Worm (Caenorhabditis elegans): ENCODE data around the gene rgl-1.

rgl-1 gene

DNA sequence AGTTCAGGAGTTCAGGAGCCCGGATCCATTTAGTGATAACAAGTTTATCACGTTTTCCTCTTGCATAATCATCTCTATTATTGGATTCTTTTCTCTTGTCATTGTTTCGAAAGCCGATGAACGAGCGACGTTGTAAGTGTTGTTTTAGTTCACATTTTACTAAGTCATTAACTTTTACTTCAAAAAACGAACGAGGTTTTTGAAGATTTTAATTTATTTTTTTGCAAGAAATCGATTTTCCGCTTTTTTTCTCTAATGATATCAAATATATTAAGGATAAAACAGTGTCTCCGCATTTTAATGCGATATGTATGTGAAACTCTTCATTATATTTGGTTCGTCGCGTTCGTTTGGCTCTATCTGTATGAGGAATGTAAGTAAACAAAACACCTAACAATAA lies 15.4 kb downstream of the rgl-1 start, which contains the start of gene F28B4.1:
Gene F28B4.1, plus strand, starts transcription at position 301 of the 400 bp plus-strand sequence.
- no peak for TF ChIP-seq tab-1 (GFP tag; IDR thresholded peaks at IDR 0.05)
- no peak for TF ChIP-seq cog-1 (tag; optimal IDR thresholded peaks at IDR 0.05)
- no peak for TF ChIP-seq flt-1 (GFP tag; IDR thresholded peaks at IDR 0.05)
- no peak for TF ChIP-seq ztf-29 (GFP tag; IDR thresholded peaks at IDR 0.05)
- no peak for TF ChIP-seq T22C8.4 (GFP tag; IDR thresholded peaks at IDR 0.05)
- TF ChIP-seq klf-2 (GFP tag; conservative IDR thresholded peaks at IDR 0.05) = no peak
- TF ChIP-seq ref-1 (GFP tag; conservative IDR thresholded peaks at IDR 0.05) = no peak
- no peak for TF ChIP-seq ztf-23 (GFP tag; IDR thresholded peaks at IDR 0.05)
- no peak for TF ChIP-seq med-1 (GFP tag; optimal IDR thresholded peaks at IDR 0.05; ENCODE audit: insufficient read depth)

ce11 chrX:3202350-3202749 lies 17.8 kb downstream of the rgl-1 start:
- TF ChIP-seq ztf-23 (GFP tag; IDR thresholded peaks at IDR 0.05) = no peak
- TF ChIP-seq flt-1 (GFP tag; IDR thresholded peaks at IDR 0.05) = no peak

ce11 chrX:3199249-3199648 lies 20.9 kb downstream of the rgl-1 start, which contains the start of gene fax-1:
Gene fax-1, minus strand, starts transcription at chrX:3199349.
- no peak for TF ChIP-seq ref-1 (GFP tag; conservative IDR thresholded peaks at IDR 0.05)
- TF ChIP-seq flt-1 (GFP tag; IDR thresholded peaks at IDR 0.05) = no peak
- TF ChIP-seq cog-1 (tag; optimal IDR thresholded peaks at IDR 0.05) = no peak
- TF ChIP-seq T22C8.4 (GFP tag; IDR thresholded peaks at IDR 0.05) = no peak
- TF ChIP-seq ztf-23 (GFP tag; IDR thresholded peaks at IDR 0.05) = no peak

ce11 chrX:3197319-3197718 lies 22.8 kb downstream of the rgl-1 start:
- no peak for TF ChIP-seq ztf-23 (GFP tag; IDR thresholded peaks at IDR 0.05)
- TF ChIP-seq klf-2 (GFP tag; conservative IDR thresholded peaks at IDR 0.05) = no peak

DNA sequence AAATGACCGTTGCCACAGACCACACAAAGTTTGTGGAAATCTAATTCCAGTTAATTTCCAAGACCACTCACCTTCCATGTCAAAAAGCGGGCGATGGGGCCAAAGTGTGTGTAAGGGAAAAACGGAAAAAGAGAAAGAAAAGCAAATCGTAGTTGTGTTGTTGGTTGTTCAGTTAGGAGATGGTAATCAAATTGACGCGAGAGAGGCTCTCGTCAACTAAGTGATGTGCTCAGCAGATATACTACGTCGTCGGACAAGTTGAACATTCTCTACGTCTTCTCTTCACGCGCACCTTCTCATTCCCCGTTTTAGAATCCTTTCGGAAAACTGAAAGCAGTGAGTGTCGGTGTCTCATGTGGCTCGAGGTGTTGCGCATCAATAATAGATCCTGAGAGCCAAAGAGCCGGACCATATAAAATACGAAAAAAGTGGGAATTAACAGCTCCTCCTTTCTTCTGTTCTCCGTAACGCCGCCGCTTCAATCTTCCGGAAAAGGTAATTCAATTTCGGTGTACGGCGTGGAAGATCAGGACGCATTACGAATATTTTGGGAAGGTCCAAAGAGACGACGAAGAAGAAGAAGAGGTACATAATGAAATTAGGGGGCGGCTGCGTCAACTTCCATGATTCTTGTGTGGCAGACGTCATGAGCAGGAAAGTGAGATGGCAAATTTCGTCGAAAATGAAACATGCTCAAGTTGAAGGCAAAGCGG lies 28.7 kb downstream of the rgl-1 start:
- TF ChIP-seq ztf-23 (GFP tag; IDR thresholded peaks at IDR 0.05) (no peak), med-1 (GFP tag; optimal IDR thresholded peaks at IDR 0.05; ENCODE audit: insufficient read depth) (no peak), klf-2 (GFP tag; conservative IDR thresholded peaks at IDR 0.05) (no peak), ztf-29 (GFP tag; IDR thresholded peaks at IDR 0.05) (no peak), ref-1 (GFP tag; conservative IDR thresholded peaks at IDR 0.05) (no peak), cog-1 (tag; optimal IDR thresholded peaks at IDR 0.05) (no peak), tab-1 (GFP tag; IDR thresholded peaks at IDR 0.05) (no peak), flt-1 (GFP tag; IDR thresholded peaks at IDR 0.05) (no peak), T22C8.4 (GFP tag; IDR thresholded peaks at IDR 0.05) (no peak)

- TF ChIP-seq T22C8.4 (GFP tag; IDR thresholded peaks at IDR 0.05) (no peak), flt-1 (GFP tag; IDR thresholded peaks at IDR 0.05) (no peak), med-1 (GFP tag; optimal IDR thresholded peaks at IDR 0.05; ENCODE audit: insufficient read depth) (no peak), tab-1 (GFP tag; IDR thresholded peaks at IDR 0.05) (no peak), ref-1 (GFP tag; conservative IDR thresholded peaks at IDR 0.05) (no peak), cog-1 (tag; optimal IDR thresholded peaks at IDR 0.05) (no peak), klf-2 (GFP tag; conservative IDR thresholded peaks at IDR 0.05) (no peak)
Observed at ce11 chrX:3190193-3190592, 30.0 kb downstream of the rgl-1 start.

DNA sequence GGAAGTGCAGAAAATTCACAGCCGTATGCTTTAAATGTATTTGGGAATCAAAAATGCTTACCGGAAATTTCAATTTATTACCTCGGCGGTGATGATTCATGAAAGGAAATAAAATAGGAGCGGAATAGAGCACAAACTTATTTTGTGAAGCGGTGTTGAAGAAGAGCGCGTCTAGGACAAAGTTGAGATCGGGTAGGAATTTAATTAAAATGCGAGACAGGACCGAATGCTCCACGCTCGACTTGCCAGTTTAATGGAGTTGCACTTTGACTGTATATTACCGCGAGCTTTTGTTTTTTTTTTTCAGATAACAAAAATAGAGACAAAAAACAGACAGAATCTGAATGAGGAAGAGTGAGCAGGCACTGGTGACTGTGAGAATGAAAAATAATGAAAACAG lies 35.5 kb downstream of the rgl-1 start:
- no peak for TF ChIP-seq T22C8.4 (GFP tag; IDR thresholded peaks at IDR 0.05)
- TF ChIP-seq tab-1 (GFP tag; IDR thresholded peaks at IDR 0.05) = no peak
- TF ChIP-seq ztf-23 (GFP tag; IDR thresholded peaks at IDR 0.05) = no peak
- no peak for TF ChIP-seq ref-1 (GFP tag; conservative IDR thresholded peaks at IDR 0.05)
- no peak for TF ChIP-seq cog-1 (tag; optimal IDR thresholded peaks at IDR 0.05)
- no peak for TF ChIP-seq med-1 (GFP tag; optimal IDR thresholded peaks at IDR 0.05; ENCODE audit: insufficient read depth)
- TF ChIP-seq ztf-29 (GFP tag; IDR thresholded peaks at IDR 0.05) = no peak
- no peak for TF ChIP-seq klf-2 (GFP tag; conservative IDR thresholded peaks at IDR 0.05)
- TF ChIP-seq flt-1 (GFP tag; IDR thresholded peaks at IDR 0.05) = no peak

DNA sequence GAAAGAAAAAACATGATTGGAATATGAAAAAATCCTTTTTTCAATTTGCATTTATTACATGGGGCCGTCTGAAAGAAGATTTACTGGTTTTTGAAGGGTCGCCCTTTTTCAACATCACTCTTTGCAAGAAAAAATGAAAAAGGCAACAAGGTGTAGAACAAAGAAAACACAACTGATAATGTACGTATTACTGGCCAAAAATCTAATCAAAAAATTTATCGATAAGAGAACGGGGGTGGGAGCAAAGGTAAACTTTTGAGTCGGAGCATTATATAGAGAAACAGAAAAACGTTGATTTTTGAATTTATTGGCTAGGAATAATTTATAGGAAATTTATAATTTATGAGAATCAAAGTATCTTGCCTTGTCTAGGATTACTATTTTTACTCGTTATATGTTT lies 38.3 kb downstream of the rgl-1 start:
- TF ChIP-seq klf-2 (GFP tag; conservative IDR thresholded peaks at IDR 0.05) (no peak), med-1 (GFP tag; optimal IDR thresholded peaks at IDR 0.05; ENCODE audit: insufficient read depth) (no peak), ztf-29 (GFP tag; IDR thresholded peaks at IDR 0.05) (no peak), cog-1 (tag; optimal IDR thresholded peaks at IDR 0.05) (no peak), T22C8.4 (GFP tag; IDR thresholded peaks at IDR 0.05) (no peak)

ce11 chrX:3181376-3181775 lies 38.8 kb downstream of the rgl-1 start:
- no peak for TF ChIP-seq flt-1 (GFP tag; IDR thresholded peaks at IDR 0.05)

DNA sequence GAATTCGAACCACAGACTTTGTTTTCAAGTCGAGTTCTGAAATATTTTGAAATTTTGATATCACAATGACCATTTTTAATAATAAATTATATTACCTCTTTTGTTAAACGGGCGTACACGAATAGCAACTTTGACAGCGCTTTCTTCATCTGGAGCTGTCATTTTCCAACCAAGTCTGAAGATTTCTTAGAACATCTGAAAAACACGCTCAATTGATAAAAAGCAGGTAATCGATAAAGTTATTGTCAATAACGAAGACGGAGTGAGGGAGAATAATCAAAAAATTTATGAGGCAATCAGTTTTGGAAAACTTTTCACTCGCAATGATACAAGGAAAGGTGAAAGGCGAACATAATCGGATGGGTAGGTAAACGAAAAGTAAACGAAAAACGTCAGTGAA lies 41.7 kb downstream of the rgl-1 start, which contains the start of gene klp-4:
Gene klp-4, minus strand, starts transcription at position 201 of the 400 bp plus-strand sequence.
- no peak for TF ChIP-seq ztf-29 (GFP tag; IDR thresholded peaks at IDR 0.05)
- no peak for TF ChIP-seq flt-1 (GFP tag; IDR thresholded peaks at IDR 0.05)
- no peak for TF ChIP-seq klf-2 (GFP tag; conservative IDR thresholded peaks at IDR 0.05)
- TF ChIP-seq ref-1 (GFP tag; conservative IDR thresholded peaks at IDR 0.05) = no peak
- no peak for TF ChIP-seq tab-1 (GFP tag; IDR thresholded peaks at IDR 0.05)

DNA sequence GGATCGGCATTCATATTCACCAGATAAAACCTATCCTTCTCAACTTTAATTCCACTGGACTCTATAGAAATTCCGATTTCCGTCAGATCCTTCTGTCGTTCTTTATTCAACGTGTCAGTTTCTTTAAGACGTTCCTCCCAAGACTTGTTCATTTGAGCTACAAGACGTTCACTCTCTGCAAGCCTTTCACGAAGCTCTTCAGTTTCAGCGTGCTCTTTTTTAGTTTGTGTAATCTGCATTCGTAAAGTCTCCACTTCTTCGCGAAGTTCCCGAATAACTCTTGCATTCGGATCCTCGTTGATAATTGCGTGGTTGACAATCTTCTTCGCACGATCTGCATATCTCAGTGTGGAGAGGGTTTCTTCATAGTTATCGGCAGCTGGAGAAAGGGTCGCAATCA lies 43.4 kb downstream of the rgl-1 start:
- TF ChIP-seq ztf-29 (GFP tag; IDR thresholded peaks at IDR 0.05) (no peak), klf-2 (GFP tag; conservative IDR thresholded peaks at IDR 0.05) (no peak), ztf-23 (GFP tag; IDR thresholded peaks at IDR 0.05) (no peak), med-1 (GFP tag; optimal IDR thresholded peaks at IDR 0.05; ENCODE audit: insufficient read depth) (no peak), ref-1 (GFP tag; conservative IDR thresholded peaks at IDR 0.05) (no peak), cog-1 (tag; optimal IDR thresholded peaks at IDR 0.05) (no peak), tab-1 (GFP tag; IDR thresholded peaks at IDR 0.05) (no peak), T22C8.4 (GFP tag; IDR thresholded peaks at IDR 0.05) (no peak), flt-1 (GFP tag; IDR thresholded peaks at IDR 0.05) (no peak)
